Fruit fly (Drosophila melanogaster) whole organism, wandering third instar larva: ENCODE measurements around the gene CG13005.

Experiments used
- Dfd ChIP-seq: fragments of >200 bp; optimal IDR thresholded peaks from 2 replicates; lab custom pipeline; 2017; ENCODE audit warnings: missing biosample characterization, missing genetic modification characterization
- HLH106 ChIP-seq: fragments of 200-800 bp; optimal IDR thresholded peaks from 3 replicates; lab custom pipeline; 2019; ENCODE audit warnings: missing biosample characterization, mild to moderate bottlenecking, missing genetic modification characterization, moderate library complexity
- OdsH ChIP-seq: fragments of 200-800 bp; sonication (Bioruptor generic); optimal IDR thresholded peaks from 2 replicates; lab custom pipeline; 2016; ENCODE audit warnings: missing biosample characterization, mild to moderate bottlenecking, missing genetic modification characterization
- Vsx2 ChIP-seq: fragments of 200-300, 225-300 bp; sonication (Bioruptor generic); optimal IDR thresholded peaks from 2 replicates; lab custom pipeline; 2018; ENCODE audit warnings: missing biosample characterization, missing genetic modification characterization; ENCODE audit not compliant: partially characterized antibody
- ey ChIP-seq: fragments of 200-800 bp; sonication (Bioruptor generic); optimal IDR thresholded peaks from 2 replicates; lab custom pipeline; 2016; ENCODE audit warnings: missing biosample characterization, missing genetic modification characterization
- h ChIP-seq: fragments of 200-800 bp; sonication (Bioruptor generic); optimal IDR thresholded peaks from 3 replicates; lab custom pipeline; 2016; ENCODE audit warnings: missing biosample characterization, mild to moderate bottlenecking, missing genetic modification characterization
- pan ChIP-seq: fragments of >200 bp; optimal IDR thresholded peaks from 2 replicates; lab custom pipeline; 2017
- rgr ChIP-seq: fragments of 200-800 bp; sonication (Bioruptor generic); optimal IDR thresholded peaks from 3 replicates; lab custom pipeline; 2016; ENCODE audit warnings: missing biosample characterization, mild to moderate bottlenecking, missing genetic modification characterization

- no peak for TF ChIP-seq Vsx2 (GFP tag; lab: Kevin White, UChicago)
- TF ChIP-seq OdsH (GFP tag; lab: Kevin White, UChicago) = no peak
- TF ChIP-seq rgr (GFP tag; lab: Kevin White, UChicago) = no peak
- TF ChIP-seq h (GFP tag; lab: Kevin White, UChicago) = no peak
- no peak for TF ChIP-seq ey (GFP tag; lab: Kevin White, UChicago)
- no peak for TF ChIP-seq HLH106 (tag; lab: Kevin White, UChicago)
- TF ChIP-seq pan (lab: Kevin White, UChicago) = no peak
- no peak for TF ChIP-seq Dfd (GFP tag; lab: Kevin White, UChicago)
Measured at dm6 chrX:16805768-16806167, 2.3 kb downstream of the CG13005 start, which contains the start of gene ppk28.
